Worm (Caenorhabditis elegans) whole organism, L4 larva: ENCODE results near the gene sra-6.

ENCODE experiments used
- ceh-62 ChIP-seq: sonication (generic microtip); optimal IDR thresholded peaks from 2 replicates; lab custom pipeline; 2017; ENCODE audit warnings: missing biosample characterization, missing genetic modification characterization
- daf-8 ChIP-seq: fragments of 200-800 bp; sonication (Bioruptor generic); IDR thresholded peaks from 2 replicates; pipeline ENCODE4 v1.3.6; 2022; ENCODE audit warnings: missing genetic modification characterization, missing compliant biosample characterization
- fkh-10 ChIP-seq: fragments of 150-350 bp; optimal IDR thresholded peaks from 2 replicates; lab custom pipeline; 2014; ENCODE audit warnings: missing biosample characterization, missing genetic modification reagents, missing genetic modification characterization
- lsy-2 ChIP-seq, 2 experiments: fragments of 150-350 bp in 1 of 2; sonication (generic microtip) in 1 of 2; optimal IDR thresholded peaks; 2 replicates each; lab custom pipeline; 2014 to 2017; ENCODE audit warnings: missing biosample characterization in 2 of 2, missing genetic modification characterization in 2 of 2
- unc-62 ChIP-seq, 3 experiments: fragments of 150-350 bp in 1 of 3; sonication (generic microtip); optimal IDR thresholded peaks in 2 of 3; peaks in 1 of 3; 1 replicate in 1 of 3; 2 replicates in 2 of 3; lab custom pipeline; 2014 to 2017; ENCODE audit warnings: missing biosample characterization in 3 of 3, missing genetic modification characterization in 3 of 3, missing genetic modification reagents in 3 of 3, missing genotype in 1 of 3
- vab-7 ChIP-seq: fragments of 200-800 bp; sonication (Bioruptor generic); IDR thresholded peaks from 2 replicates; pipeline ENCODE4 v1.3.6; 2022; ENCODE audit warnings: missing genetic modification reagents, missing genetic modification characterization, missing compliant biosample characterization

ce11 chrII:9521570-9521969 lies 29.0 kb downstream of the sra-6 start, which contains the start of gene sra-1:
- no peak for TF ChIP-seq ceh-62 (tag; lab: Kevin White, UChicago)
- no peak for TF ChIP-seq lsy-2 (tag; optimal IDR thresholded peaks at IDR 0.05; lab: Kevin White, UChicago)
- no peak for TF ChIP-seq daf-8
- no peak for TF ChIP-seq vab-7 (GFP tag; lab: Robert Waterston, UW)
- TF ChIP-seq fkh-10 (GFP tag; lab: Kevin White, UChicago) = no peak
- TF ChIP-seq unc-62 (GFP tag; optimal IDR thresholded peaks at IDR 0.05 in 1 of 2; lab: Kevin White, UChicago) = no peak
- TF ChIP-seq unc-62 (tag; optimal IDR thresholded peaks at IDR 0.05; lab: Kevin White, UChicago) = no peak
